Fruit fly (Drosophila melanogaster) whole organism, prepupa: ENCODE data around the gene CG8924.
A peak's percentile ranks its signal among the peaks of the same experiment; 100 is the strongest.

Experiments used
- CG10631 ChIP-seq: fragments of 200-800 bp; sonication (Bioruptor generic); optimal IDR thresholded peaks from 2 replicates; lab custom pipeline; 2016; ENCODE audit warnings: missing biosample characterization, missing genetic modification characterization
- CG15336 ChIP-seq: fragments of 200-800 bp; sonication (Bioruptor generic); IDR thresholded peaks from 2 replicates; pipeline ENCODE4 v1.3.6; 2022; ENCODE audit warnings: missing biosample characterization, missing genetic modification characterization
- CG3032 ChIP-seq: fragments of 200-800 bp; optimal IDR thresholded peaks from 2 replicates; lab custom pipeline; 2019; ENCODE audit warnings: missing biosample characterization, mild to moderate bottlenecking, missing genetic modification characterization, moderate library complexity
- CG32006 ChIP-seq: fragments of 200-800 bp; sonication (Bioruptor generic); optimal IDR thresholded peaks from 3 replicates; lab custom pipeline; 2017; ENCODE audit warnings: missing biosample characterization, mild to moderate bottlenecking, missing genetic modification characterization
- CG34406 ChIP-seq: fragments of 200-800 bp; sonication (Bioruptor generic); optimal IDR thresholded peaks from 3 replicates; lab custom pipeline; 2016; ENCODE audit warnings: missing biosample characterization, missing genetic modification characterization
- CG3919 ChIP-seq: fragments of 200-800 bp; sonication (Bioruptor generic); optimal IDR thresholded peaks from 3 replicates; lab custom pipeline; 2016; ENCODE audit warnings: missing biosample characterization, missing genetic modification characterization
- CG4318 ChIP-seq: fragments of 200-800 bp; sonication (Bioruptor generic); optimal IDR thresholded peaks from 3 replicates; lab custom pipeline; 2017; ENCODE audit warnings: missing biosample characterization, mild to moderate bottlenecking, missing genetic modification characterization
- CG6276 ChIP-seq: fragments of 200-800 bp; sonication (Bioruptor generic); optimal IDR thresholded peaks from 2 replicates; lab custom pipeline; 2017; ENCODE audit warnings: missing biosample characterization, mild to moderate bottlenecking, missing genetic modification characterization
- CG6792 ChIP-seq: fragments of 200-800 bp; sonication (Bioruptor generic); optimal IDR thresholded peaks from 3 replicates; lab custom pipeline; 2016; ENCODE audit warnings: missing biosample characterization, missing genetic modification characterization
- CG6808 ChIP-seq: fragments of 200-800 bp; sonication (Bioruptor generic); optimal IDR thresholded peaks from 3 replicates; lab custom pipeline; 2017; ENCODE audit warnings: missing biosample characterization, missing genetic modification characterization, mild to moderate bottlenecking, moderate library complexity, missing genetic modification reagents
- CG7368 ChIP-seq: fragments of 200-800 bp; sonication (Bioruptor generic); optimal IDR thresholded peaks from 3 replicates; lab custom pipeline; 2016; ENCODE audit warnings: missing biosample characterization, missing genetic modification characterization
- CG8632 ChIP-seq: fragments of 200-800 bp; sonication (Bioruptor generic); optimal IDR thresholded peaks from 3 replicates; lab custom pipeline; 2016; ENCODE audit warnings: missing biosample characterization, missing genetic modification characterization
- CG9139 ChIP-seq: fragments of 200-800 bp; sonication (Bioruptor generic); optimal IDR thresholded peaks from 3 replicates; lab custom pipeline; 2017; ENCODE audit warnings: missing biosample characterization, mild to moderate bottlenecking, missing genetic modification characterization
- Eip75B ChIP-seq: fragments of 200-800 bp; sonication (Bioruptor generic); optimal IDR thresholded peaks from 3 replicates; lab custom pipeline; 2016; ENCODE audit warnings: missing biosample characterization, missing genetic modification characterization
- Eip78C ChIP-seq: fragments of 200-800 bp; sonication (Bioruptor generic); peaks from one replicate; lab custom pipeline; 2016; ENCODE audit warnings: missing biosample characterization, missing genetic modification characterization
- Eip93F ChIP-seq: fragments of 200-800 bp; sonication (Bioruptor generic); optimal IDR thresholded peaks from 2 replicates; lab custom pipeline; 2016; ENCODE audit warnings: missing biosample characterization, mild to moderate bottlenecking, missing genetic modification characterization
- Ets21C ChIP-seq: fragments of 200-800 bp; sonication (Bioruptor generic); optimal IDR thresholded peaks from 3 replicates; lab custom pipeline; 2016; ENCODE audit warnings: missing biosample characterization, missing genetic modification characterization
- Ets96B ChIP-seq: fragments of 200-800 bp; optimal IDR thresholded peaks from 2 replicates; lab custom pipeline; 2019; ENCODE audit warnings: missing biosample characterization, mild to moderate bottlenecking, missing genetic modification characterization, moderate library complexity
- Gug ChIP-seq: fragments of 200-800 bp; sonication (Bioruptor generic); IDR thresholded peaks from 2 replicates; pipeline ENCODE4 v1.3.6; 2022; ENCODE audit warnings: missing biosample characterization, missing genetic modification characterization
- Hr38 ChIP-seq: sonication (Bioruptor generic); optimal IDR thresholded peaks from 2 replicates; lab custom pipeline; 2016; ENCODE audit warnings: missing biosample characterization, missing genetic modification characterization
- Hr39 ChIP-seq: fragments of 200-800 bp; sonication (Bioruptor generic); optimal IDR thresholded peaks from 2 replicates; lab custom pipeline; 2016; ENCODE audit warnings: missing biosample characterization, missing genetic modification characterization
- Hr4 ChIP-seq: fragments of 200-800 bp; sonication (Bioruptor generic); optimal IDR thresholded peaks from 3 replicates; lab custom pipeline; 2016; ENCODE audit warnings: missing biosample characterization, missing genetic modification characterization
- Lpt ChIP-seq: fragments of 200-800 bp; sonication (Bioruptor generic); optimal IDR thresholded peaks from 3 replicates; lab custom pipeline; 2016; ENCODE audit warnings: missing biosample characterization, missing genetic modification characterization
- OdsH ChIP-seq: fragments of 200-800 bp; sonication (Bioruptor generic); optimal IDR thresholded peaks from 3 replicates; lab custom pipeline; 2016; ENCODE audit warnings: missing biosample characterization, missing genetic modification characterization
- Sox14 ChIP-seq: fragments of 200-800 bp; sonication (Bioruptor generic); optimal IDR thresholded peaks from 3 replicates; lab custom pipeline; 2016; ENCODE audit warnings: missing biosample characterization, missing genetic modification characterization
- Sox15 ChIP-seq: fragments of 200-800 bp; sonication (Bioruptor generic); optimal IDR thresholded peaks from 3 replicates; lab custom pipeline; 2016; ENCODE audit warnings: missing biosample characterization, missing genetic modification characterization
- acj6 ChIP-seq: fragments of 200-800 bp; sonication (Bioruptor generic); optimal IDR thresholded peaks from 3 replicates; lab custom pipeline; 2016; ENCODE audit warnings: missing biosample characterization, missing genetic modification characterization
- cyc ChIP-seq: fragments of 200-800 bp; sonication (Bioruptor generic); optimal IDR thresholded peaks from 3 replicates; lab custom pipeline; 2016; ENCODE audit warnings: missing biosample characterization, missing genetic modification characterization
- dac ChIP-seq: fragments of 200-800 bp; sonication (Bioruptor generic); optimal IDR thresholded peaks from 2 replicates; lab custom pipeline; 2017; ENCODE audit warnings: missing biosample characterization, mild to moderate bottlenecking, missing genetic modification characterization
- eg ChIP-seq: fragments of 200-800 bp; sonication (Bioruptor generic); IDR thresholded peaks from 3 replicates; pipeline ENCODE4 v1.3.6; 2022; ENCODE audit warnings: missing biosample characterization, missing genetic modification characterization
- fd59A ChIP-seq: fragments of 200-800 bp; sonication (Bioruptor generic); optimal IDR thresholded peaks from 2 replicates; lab custom pipeline; 2017; ENCODE audit warnings: missing biosample characterization, mild to moderate bottlenecking, missing genetic modification characterization, missing genetic modification reagents
- fd85E ChIP-seq: fragments of 200-800 bp; sonication (Bioruptor generic); optimal IDR thresholded peaks from 3 replicates; lab custom pipeline; 2016; ENCODE audit warnings: missing biosample characterization, missing genetic modification characterization
- lz ChIP-seq: fragments of 200-800 bp; sonication (Bioruptor generic); optimal IDR thresholded peaks from 3 replicates; lab custom pipeline; 2016; ENCODE audit warnings: missing biosample characterization, missing genetic modification characterization
- net ChIP-seq: fragments of 200-800 bp; sonication (Bioruptor generic); optimal IDR thresholded peaks from 3 replicates; lab custom pipeline; 2016; ENCODE audit warnings: missing biosample characterization, missing genetic modification characterization
- pdm3 ChIP-seq: fragments of 200-800 bp; sonication (Bioruptor generic); optimal IDR thresholded peaks from 3 replicates; lab custom pipeline; 2016; ENCODE audit warnings: missing biosample characterization, missing genetic modification characterization
- salr ChIP-seq, 2 experiments: fragments of 200-800 bp; sonication (Bioruptor generic); optimal IDR thresholded peaks; 3 replicates each; lab custom pipeline; 2016 to 2018; ENCODE audit warnings: missing biosample characterization in 2 of 2, missing genetic modification characterization in 2 of 2, mild to moderate bottlenecking in 1 of 2
- spab ChIP-seq: fragments of 200-800 bp; sonication (Bioruptor generic); optimal IDR thresholded peaks from 2 replicates; lab custom pipeline; 2017; ENCODE audit warnings: missing biosample characterization, mild to moderate bottlenecking, missing genetic modification characterization, missing genetic modification reagents
- ss ChIP-seq, 2 experiments: fragments of 200-800 bp; sonication (Bioruptor generic); optimal IDR thresholded peaks; 2 replicates in 1 of 2; 3 replicates in 1 of 2; lab custom pipeline; 2017 to 2018; ENCODE audit warnings: mild to moderate bottlenecking in 2 of 2, missing biosample characterization in 2 of 2, missing genetic modification characterization in 2 of 2, moderate library complexity in 1 of 2
- svp ChIP-seq: fragments of 200-800 bp; sonication (Bioruptor generic); peaks from one replicate; lab custom pipeline; 2016; ENCODE audit warnings: missing biosample characterization, missing genetic modification characterization
- topi ChIP-seq: fragments of 200-800 bp; sonication (Bioruptor generic); optimal IDR thresholded peaks from 3 replicates; lab custom pipeline; 2016; ENCODE audit warnings: missing biosample characterization, missing genetic modification characterization
- vri ChIP-seq: fragments of 200-800 bp; sonication (Bioruptor generic); optimal IDR thresholded peaks from 3 replicates; lab custom pipeline; 2016; ENCODE audit warnings: missing biosample characterization, mild to moderate bottlenecking, missing genetic modification characterization

Gene CG8924

dm6 chrX:15973157-15973774 lies 32.4 kb downstream of the CG8924 start, which contains the start of gene mmd:
Gene mmd, minus strand, starts transcription at chrX:15973159.
- TF ChIP-seq CG6808 (GFP tag; lab: Kevin White, UChicago), result no peak
- no peak for TF ChIP-seq Hr38 (GFP tag; lab: Kevin White, UChicago)
- no peak for TF ChIP-seq topi (GFP tag; lab: Kevin White, UChicago)
- TF ChIP-seq dac (GFP tag; lab: Kevin White, UChicago), result no peak
- TF ChIP-seq OdsH (GFP tag; lab: Kevin White, UChicago), result no peak
- no peak for TF ChIP-seq salr (GFP tag; optimal IDR thresholded peaks at IDR 0.05; lab: Kevin White, UChicago)
- no peak for TF ChIP-seq Ets96B (tag; lab: Kevin White, UChicago)
- no peak for TF ChIP-seq CG4318 (GFP tag; lab: Kevin White, UChicago)
- TF ChIP-seq CG3919 (GFP tag; lab: Kevin White, UChicago), result no peak
- TF ChIP-seq Ets21C (GFP tag; lab: Kevin White, UChicago), result no peak
- no peak for TF ChIP-seq net (GFP tag; lab: Kevin White, UChicago)
- no peak for TF ChIP-seq Eip78C
- no peak for TF ChIP-seq CG9139 (GFP tag; lab: Kevin White, UChicago)

dm6 chrX:15974125-15974524 lies 33.2 kb downstream of the CG8924 start, which contains the start of gene Or13a:
Gene Or13a, plus strand, starts transcription at chrX:15974425.
- TF ChIP-seq vri (GFP tag; lab: Kevin White, UChicago) (no peak), CG4318 (GFP tag; lab: Kevin White, UChicago) (no peak), Hr4 (GFP tag; lab: Kevin White, UChicago) (no peak), Gug (GFP tag; lab: Robert Waterston, UW) (no peak), Hr39 (GFP tag; lab: Kevin White, UChicago) (no peak), salr (GFP tag; optimal IDR thresholded peaks at IDR 0.05; lab: Kevin White, UChicago) (no peak), Eip75B (GFP tag; lab: Kevin White, UChicago) (no peak), spab (GFP tag; lab: Kevin White, UChicago) (no peak), ss (GFP tag; optimal IDR thresholded peaks at IDR 0.05; lab: Kevin White, UChicago) (no peak), cyc (GFP tag; lab: Kevin White, UChicago) (no peak), CG15336 (no peak), Hr38 (GFP tag; lab: Kevin White, UChicago) (no peak), fd85E (GFP tag; lab: Kevin White, UChicago) (no peak), CG34406 (no peak)

- TF ChIP-seq Eip93F (GFP tag; lab: Kevin White, UChicago), result no peak
- TF ChIP-seq CG8632 (GFP tag; lab: Kevin White, UChicago), result no peak
- TF ChIP-seq salr (GFP tag; optimal IDR thresholded peaks at IDR 0.05; lab: Kevin White, UChicago), result no peak
- TF ChIP-seq Ets21C (GFP tag; lab: Kevin White, UChicago), result no peak
- TF ChIP-seq, all 60 proteins: peak for 0
Measured at dm6 chrX:15976568-15976967, 35.7 kb downstream of the CG8924 start, which contains the start of gene CG42766. Gene CG42766, plus strand, starts transcription at chrX:15976868.

DNA sequence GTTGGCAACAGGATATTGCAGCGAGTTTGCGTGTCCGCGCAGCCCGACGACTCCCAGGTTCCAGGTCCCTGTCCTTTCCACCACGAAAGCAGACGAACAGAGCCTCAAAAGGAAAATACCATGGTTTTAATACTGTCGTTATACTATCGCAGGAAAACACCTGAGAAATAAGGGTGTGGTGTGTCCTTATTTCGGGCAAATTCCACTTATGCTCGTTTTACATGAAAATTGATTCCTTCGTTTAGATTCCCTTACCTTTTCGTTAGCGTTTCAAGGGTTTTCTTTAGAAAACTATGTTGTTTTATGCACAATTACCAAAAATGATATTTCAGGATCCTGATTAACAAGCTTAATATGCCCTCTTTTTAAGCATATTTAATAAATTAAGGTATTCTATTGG lies 42.0 kb downstream of the CG8924 start, which contains the start of gene Cep164:
Gene Cep164, minus strand, starts transcription at position 101 of the 400 bp plus-strand sequence.
- TF ChIP-seq OdsH (GFP tag; lab: Kevin White, UChicago) (no peak), salr (GFP tag; optimal IDR thresholded peaks at IDR 0.05; lab: Kevin White, UChicago) (no peak), CG32006 (no peak), CG10631 (no peak), Lpt (no peak), CG6808 (GFP tag; lab: Kevin White, UChicago) (no peak), CG7368 (GFP tag; lab: Kevin White, UChicago) (no peak), CG9139 (GFP tag; lab: Kevin White, UChicago) (no peak), fd59A (no peak)

- TF ChIP-seq acj6 (GFP tag; lab: Kevin White, UChicago), result no peak
- no peak for TF ChIP-seq eg (GFP tag; lab: Robert Waterston, UW)
- TF ChIP-seq CG3919 (GFP tag; lab: Kevin White, UChicago), result no peak
- TF ChIP-seq CG6276 (GFP tag; lab: Kevin White, UChicago), result no peak
- TF ChIP-seq CG15336, result no peak
- no peak for TF ChIP-seq Sox15 (GFP tag; lab: Kevin White, UChicago)
- TF ChIP-seq topi (GFP tag; lab: Kevin White, UChicago), result no peak
- TF ChIP-seq CG4318 (GFP tag; lab: Kevin White, UChicago), result no peak
- no peak for TF ChIP-seq CG6808 (GFP tag; lab: Kevin White, UChicago)
- no peak for TF ChIP-seq Sox14 (GFP tag; lab: Kevin White, UChicago)
- no peak for TF ChIP-seq pdm3
- peak; percentile 46 for TF ChIP-seq Eip78C
- peak; percentile 17 for TF ChIP-seq CG10631
- TF ChIP-seq lz (GFP tag; lab: Kevin White, UChicago), result no peak
- TF ChIP-seq Hr39 (GFP tag; lab: Kevin White, UChicago), result no peak
- TF ChIP-seq Hr38 (GFP tag; lab: Kevin White, UChicago), result no peak
- peak; percentile 7 for TF ChIP-seq cyc (GFP tag; lab: Kevin White, UChicago)
- TF ChIP-seq CG6792 (GFP tag; lab: Kevin White, UChicago), result no peak
- no peak for TF ChIP-seq CG34406
- no peak for TF ChIP-seq Ets96B (tag; lab: Kevin White, UChicago)
- TF ChIP-seq CG3032 (tag; lab: Kevin White, UChicago), result peak; percentile 7
- TF ChIP-seq svp, result peak; percentile 66
Measured at dm6 chrX:15983501-15983900, 42.6 kb downstream of the CG8924 start, which contains the start of gene Slc25A46a. Gene Slc25A46a, plus strand, starts transcription at chrX:15983772.
